Fruit fly (Drosophila melanogaster) whole organism, adult: Measurements from ENCODE around the gene CG34107.

Experiments
- CG11617 ChIP-seq: fragments of 200-800 bp; sonication (Bioruptor generic); optimal IDR thresholded peaks from 2 replicates; lab custom pipeline; 2017; ENCODE audit warnings: mild to moderate bottlenecking, missing biosample characterization, missing genetic modification reagents, missing genetic modification characterization
- CG12768 ChIP-seq: fragments of 200-800 bp; sonication (Bioruptor generic); optimal IDR thresholded peaks from 2 replicates; lab custom pipeline; 2017; ENCODE audit warnings: missing biosample characterization, missing genetic modification characterization, mild to moderate bottlenecking, moderate library complexity, missing genetic modification reagents
- CG14711 ChIP-seq: fragments of 200-800 bp; sonication (Bioruptor generic); optimal IDR thresholded peaks from 2 replicates; lab custom pipeline; 2018; ENCODE audit warnings: missing biosample characterization, mild to moderate bottlenecking, missing genetic modification characterization, moderate library complexity
- CG1620 ChIP-seq: fragments of 200-800 bp; sonication (Bioruptor generic); optimal IDR thresholded peaks from 2 replicates; lab custom pipeline; 2016; ENCODE audit warnings: missing biosample characterization, missing genetic modification characterization
- CG33017 ChIP-seq: fragments of 200-800 bp; sonication (Bioruptor generic); optimal IDR thresholded peaks from 2 replicates; lab custom pipeline; 2018; ENCODE audit warnings: missing biosample characterization, mild to moderate bottlenecking, missing genetic modification characterization, moderate library complexity
- CG5204 ChIP-seq: fragments of 200-800 bp; sonication (Bioruptor generic); optimal IDR thresholded peaks from 2 replicates; lab custom pipeline; 2016; ENCODE audit warnings: missing biosample characterization, missing genetic modification characterization
- CG7045 ChIP-seq: fragments of 200-800 bp; sonication (Bioruptor generic); optimal IDR thresholded peaks from 2 replicates; lab custom pipeline; 2017; ENCODE audit warnings: missing biosample characterization, mild to moderate bottlenecking, missing genetic modification characterization
- CG7101 ChIP-seq: fragments of 200-800 bp; sonication (Bioruptor generic); optimal IDR thresholded peaks from 2 replicates; lab custom pipeline; 2018; ENCODE audit warnings: missing biosample characterization, mild to moderate bottlenecking, missing genetic modification characterization, moderate library complexity
- Clk ChIP-seq: fragments of 200-800 bp; sonication (Bioruptor generic); optimal IDR thresholded peaks from 2 replicates; lab custom pipeline; 2017; ENCODE audit warnings: missing biosample characterization, missing genetic modification characterization
- Crg-1 ChIP-seq: fragments of 200-800 bp; sonication (Bioruptor generic); optimal IDR thresholded peaks from 2 replicates; lab custom pipeline; 2016; ENCODE audit warnings: missing biosample characterization, missing genetic modification characterization
- Hr96 ChIP-seq: fragments of 200-800 bp; sonication (Bioruptor generic); optimal IDR thresholded peaks from 2 replicates; lab custom pipeline; 2016; ENCODE audit warnings: missing biosample characterization, missing genetic modification characterization
- Mnt ChIP-seq: fragments of 200-800 bp; sonication (Bioruptor generic); optimal IDR thresholded peaks from 2 replicates; lab custom pipeline; 2016; ENCODE audit warnings: missing biosample characterization, mild to moderate bottlenecking, missing genetic modification characterization
- bab1 ChIP-seq: fragments of 200-800 bp; sonication (Bioruptor generic); optimal IDR thresholded peaks from 3 replicates; lab custom pipeline; 2019; ENCODE audit warnings: missing biosample characterization, mild to moderate bottlenecking, missing genetic modification characterization, moderate library complexity
- cic ChIP-seq: fragments of 200-800 bp; sonication (Bioruptor generic); optimal IDR thresholded peaks from 2 replicates; lab custom pipeline; 2017; ENCODE audit warnings: missing biosample characterization, mild to moderate bottlenecking, missing genetic modification characterization, moderate library complexity
- cnc ChIP-seq, 2 experiments: fragments of >200 bp; optimal IDR thresholded peaks; 2 replicates each; lab custom pipeline; 2017
- kay ChIP-seq: fragments of 200-800 bp; sonication (Bioruptor generic); peaks from one replicate; lab custom pipeline; 2016; ENCODE audit warnings: missing biosample characterization, missing genetic modification characterization, borderline replicate concordance
- ovo ChIP-seq: fragments of 200-800 bp; sonication (Bioruptor generic); optimal IDR thresholded peaks from 2 replicates; lab custom pipeline; 2016; ENCODE audit warnings: missing biosample characterization, missing genetic modification characterization
- pad ChIP-seq: fragments of 200-800 bp; sonication (Bioruptor generic); optimal IDR thresholded peaks from 3 replicates; lab custom pipeline; 2017; ENCODE audit warnings: missing biosample characterization, missing genetic modification characterization, mild to moderate bottlenecking, moderate library complexity, missing genetic modification reagents
- tj ChIP-seq: fragments of 200-800 bp; sonication (Bioruptor generic); optimal IDR thresholded peaks from 3 replicates; lab custom pipeline; 2017; ENCODE audit warnings: missing biosample characterization, mild to moderate bottlenecking, missing genetic modification characterization, moderate library complexity
- toe ChIP-seq: fragments of 200-800 bp; sonication (Bioruptor generic); optimal IDR thresholded peaks from 2 replicates; lab custom pipeline; 2016; ENCODE audit warnings: missing biosample characterization, missing genetic modification characterization

Gene CG34107

dm6 chr3R:10213430-10213829 is 11.3 kb upstream of the CG34107 start:
- TF ChIP-seq Crg-1 (GFP tag; lab: Kevin White, UChicago), result peak; percentile 19
- peak; percentile 62 for TF ChIP-seq Clk (GFP tag; lab: Kevin White, UChicago)
- TF ChIP-seq Hr96 (GFP tag; lab: Kevin White, UChicago), result no peak
- peak; percentile 30 for TF ChIP-seq toe (GFP tag; lab: Kevin White, UChicago)
- TF ChIP-seq CG12768 (GFP tag; lab: Kevin White, UChicago), result peak; percentile 87
- peak; percentile 90 for TF ChIP-seq CG7045 (GFP tag; lab: Kevin White, UChicago)
- peak; percentile 78 for TF ChIP-seq CG7101 (tag; lab: Kevin White, UChicago)
- peak; percentile 28 for TF ChIP-seq tj (GFP tag; lab: Kevin White, UChicago)
- TF ChIP-seq CG5204 (GFP tag; lab: Kevin White, UChicago), result peak; percentile 15
- TF ChIP-seq kay (GFP tag; lab: Kevin White, UChicago), result peak; percentile 59
- TF ChIP-seq ovo, result no peak
- TF ChIP-seq CG1620, result no peak
- TF ChIP-seq CG14711 (tag; lab: Kevin White, UChicago), result peak; percentile 72
- TF ChIP-seq cic (GFP tag; lab: Kevin White, UChicago), result peak; percentile 20
- peak; percentile 29 for TF ChIP-seq pad (GFP tag; lab: Kevin White, UChicago)
- peak; percentile 89 for TF ChIP-seq CG33017 (tag; lab: Kevin White, UChicago)
- no peak for TF ChIP-seq cnc (optimal IDR thresholded peaks at IDR 0.05; lab: Kevin White, UChicago)
- peak; percentile 57 for TF ChIP-seq CG11617
- peak; percentile 72 for TF ChIP-seq bab1 (GFP tag; lab: Kevin White, UChicago)
- no peak for TF ChIP-seq Mnt (GFP tag; lab: Kevin White, UChicago)

dm6 chr3R:10217998-10218397 is 6.7 kb upstream of the CG34107 start:
- no peak for TF ChIP-seq CG11617
- TF ChIP-seq Hr96 (GFP tag; lab: Kevin White, UChicago), result no peak
- no peak for TF ChIP-seq Crg-1 (GFP tag; lab: Kevin White, UChicago)

dm6 chr3R:10222416-10222815 is 2.3 kb upstream of the CG34107 start, which contains the start of gene CG12420:
Gene CG12420 (plus strand): TSS chr3R:10222698.
- TF ChIP-seq CG11617, result no peak
- no peak for TF ChIP-seq CG7045 (GFP tag; lab: Kevin White, UChicago)
- TF ChIP-seq Mnt (GFP tag; lab: Kevin White, UChicago), result no peak
- no peak for TF ChIP-seq CG1620
- TF ChIP-seq toe (GFP tag; lab: Kevin White, UChicago), result no peak
- TF ChIP-seq CG12768 (GFP tag; lab: Kevin White, UChicago), result no peak
- TF ChIP-seq kay (GFP tag; lab: Kevin White, UChicago), result no peak
- no peak for TF ChIP-seq CG14711 (tag; lab: Kevin White, UChicago)
- no peak for TF ChIP-seq Clk (GFP tag; lab: Kevin White, UChicago)
- no peak for TF ChIP-seq Crg-1 (GFP tag; lab: Kevin White, UChicago)
- no peak for TF ChIP-seq CG7101 (tag; lab: Kevin White, UChicago)
- TF ChIP-seq ovo, result no peak
- no peak for TF ChIP-seq tj (GFP tag; lab: Kevin White, UChicago)
- TF ChIP-seq pad (GFP tag; lab: Kevin White, UChicago), result no peak
- no peak for TF ChIP-seq bab1 (GFP tag; lab: Kevin White, UChicago)

dm6 chr3R:10225390-10225789 is 681 bp downstream of the CG34107 start, which contains the start of gene CG42795:
Gene CG42795 (plus strand): TSS chr3R:10225690.
- TF ChIP-seq cnc (optimal IDR thresholded peaks at IDR 0.05; lab: Kevin White, UChicago) (no peak), CG1620 (no peak), ovo (no peak), CG14711 (tag; lab: Kevin White, UChicago) (no peak), bab1 (GFP tag; lab: Kevin White, UChicago) (no peak), tj (GFP tag; lab: Kevin White, UChicago) (no peak), pad (GFP tag; lab: Kevin White, UChicago) (no peak), CG11617 (no peak), CG7045 (GFP tag; lab: Kevin White, UChicago) (no peak), CG7101 (tag; lab: Kevin White, UChicago) (no peak), Mnt (GFP tag; lab: Kevin White, UChicago) (no peak), CG5204 (GFP tag; lab: Kevin White, UChicago) (no peak), Hr96 (GFP tag; lab: Kevin White, UChicago) (no peak), Crg-1 (GFP tag; lab: Kevin White, UChicago) (no peak), cic (GFP tag; lab: Kevin White, UChicago) (no peak), toe (GFP tag; lab: Kevin White, UChicago) (no peak), CG12768 (GFP tag; lab: Kevin White, UChicago) (no peak), kay (GFP tag; lab: Kevin White, UChicago) (no peak)

- TF ChIP-seq CG33017 (tag; lab: Kevin White, UChicago) (no peak), Hr96 (GFP tag; lab: Kevin White, UChicago) (no peak), CG11617 (no peak), cic (GFP tag; lab: Kevin White, UChicago) (no peak), tj (GFP tag; lab: Kevin White, UChicago) (no peak), CG7101 (tag; lab: Kevin White, UChicago) (no peak), toe (GFP tag; lab: Kevin White, UChicago) (no peak), CG12768 (GFP tag; lab: Kevin White, UChicago) (no peak), bab1 (GFP tag; lab: Kevin White, UChicago) (no peak), Clk (GFP tag; lab: Kevin White, UChicago) (no peak), CG5204 (GFP tag; lab: Kevin White, UChicago) (no peak), CG7045 (GFP tag; lab: Kevin White, UChicago) (no peak), Mnt (GFP tag; lab: Kevin White, UChicago) (no peak), ovo (no peak)
Measured at dm6 chr3R:10226132-10227023, 1.7 kb downstream of the CG34107 start.
